Worm (Caenorhabditis elegans) whole organism, L4/young adult: ENCODE data around the gene srj-7.

Source experiments
- W03F9.2 ChIP-seq: fragments of 150-350 bp; optimal IDR thresholded peaks from 2 replicates; lab custom pipeline; 2014; ENCODE audit warnings: missing biosample characterization, missing genetic modification characterization
- dao-5 ChIP-seq: sonication (generic microtip); optimal IDR thresholded peaks from 2 replicates; lab custom pipeline; 2016; ENCODE audit warnings: missing genotype, missing genetic modification characterization, moderate library complexity, missing compliant biosample characterization
- him-1 ChIP-seq: sonication (generic microtip); optimal IDR thresholded peaks from 2 replicates; lab custom pipeline; 2016; ENCODE audit warnings: missing genotype, missing genetic modification reagents, missing genetic modification characterization, missing compliant biosample characterization

The srj-7 gene

DNA sequence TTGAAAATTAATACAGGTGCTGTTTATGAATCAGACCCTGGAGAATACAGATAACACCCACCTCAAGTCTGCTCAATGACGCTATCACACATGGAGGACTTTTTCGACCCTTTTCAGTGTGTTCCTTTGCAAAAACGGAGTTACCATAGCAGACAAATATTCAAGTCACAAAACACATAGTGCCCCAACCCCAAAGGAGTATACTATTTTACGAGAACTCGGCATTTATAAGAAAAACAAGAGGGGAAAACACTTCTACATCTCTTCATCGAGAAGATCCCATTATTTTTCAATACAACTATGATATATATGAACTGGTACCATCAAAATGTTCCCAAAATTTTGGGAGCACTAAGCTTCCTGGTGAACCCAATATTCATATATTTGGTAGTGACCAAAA, at the start of gene srj-7:
Gene srj-7, plus strand, starts transcription at position 301 of the 400 bp plus-strand sequence.
- no peak for TF ChIP-seq W03F9.2 (tag; lab: Kevin White, UChicago)
- TF ChIP-seq dao-5 (tag; lab: Kevin White, UChicago), result no peak
- TF ChIP-seq him-1 (tag; lab: Kevin White, UChicago), result no peak

DNA sequence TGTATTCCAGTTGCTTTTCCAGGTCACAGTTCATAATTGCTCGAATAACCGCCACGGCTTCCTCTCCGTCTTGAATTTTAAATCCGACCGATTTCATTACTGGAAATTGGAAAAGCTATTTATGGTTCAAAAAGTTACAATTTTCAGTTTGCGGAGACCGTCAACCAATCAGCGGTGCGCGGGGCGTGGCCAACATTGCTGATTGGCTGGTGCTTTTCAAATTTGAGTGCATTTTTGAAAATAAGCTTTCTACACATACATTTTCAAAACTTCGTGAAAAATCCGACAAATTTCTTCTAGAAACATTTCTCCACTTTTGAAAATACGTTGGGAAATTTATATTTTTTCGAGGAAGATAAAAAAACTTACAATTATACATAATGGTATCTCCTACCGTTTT, 49.0 kb upstream of the srj-7 start:
- TF ChIP-seq dao-5 (tag; lab: Kevin White, UChicago) (no peak), him-1 (tag; lab: Kevin White, UChicago) (no peak), W03F9.2 (tag; lab: Kevin White, UChicago) (no peak)

DNA sequence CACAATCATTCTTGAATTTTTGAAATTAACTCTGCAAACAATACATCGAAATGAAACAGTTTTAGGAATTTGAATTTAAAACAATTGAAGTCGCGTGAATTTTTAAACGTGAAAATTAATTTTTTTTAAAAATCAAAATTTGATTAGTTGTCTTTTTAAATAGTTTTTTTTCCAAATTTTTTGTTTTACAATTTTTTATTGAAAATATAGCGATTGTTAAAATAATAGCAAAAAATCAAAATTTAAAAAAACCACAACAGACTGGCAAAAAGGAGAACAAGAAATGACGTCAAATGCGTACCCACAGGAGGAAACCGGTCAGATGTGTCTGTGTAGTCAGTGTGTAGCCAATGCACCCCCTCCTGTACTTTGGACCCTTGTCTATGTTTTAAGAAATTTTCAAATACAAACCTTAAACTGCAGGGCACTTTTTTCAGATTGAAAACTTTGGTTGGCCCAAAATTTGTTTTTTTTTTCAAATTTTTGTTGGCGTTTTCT, 47.9 kb upstream of the srj-7 start, which contains the start of the genes Y73C8B.1 and Y73C8B.5:
Gene Y73C8B.1, minus strand, starts transcription at position 51 of the 498 bp plus-strand sequence.
Gene Y73C8B.5, plus strand, starts transcription at position 437 of the 498 bp plus-strand sequence.
- no peak for TF ChIP-seq dao-5 (tag; lab: Kevin White, UChicago)
- no peak for TF ChIP-seq him-1 (tag; lab: Kevin White, UChicago)
- no peak for TF ChIP-seq W03F9.2 (tag; lab: Kevin White, UChicago)

DNA sequence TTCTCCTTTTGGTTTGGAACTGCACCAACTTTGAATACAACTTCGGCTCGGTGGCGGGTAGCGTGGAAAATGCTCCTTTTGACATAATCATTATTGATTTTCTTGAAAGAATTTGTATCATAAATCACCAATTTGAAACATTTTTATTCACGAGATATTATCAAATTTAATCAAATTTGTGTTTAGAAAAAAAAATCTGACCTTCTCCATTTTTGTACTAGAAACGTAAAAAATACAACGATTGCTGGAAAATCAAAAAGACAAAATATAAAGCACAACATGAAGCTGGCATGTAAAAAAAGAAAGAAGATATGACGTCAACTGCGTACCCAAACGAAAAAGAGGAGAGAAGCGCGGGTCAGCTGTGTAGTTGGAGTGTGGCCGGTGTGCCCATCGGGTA, 44.5 kb upstream of the srj-7 start, which contains the start of gene K08D9.4:
Gene K08D9.4, minus strand, starts transcription at position 101 of the 400 bp plus-strand sequence.
- TF ChIP-seq W03F9.2 (tag; lab: Kevin White, UChicago) (no peak), him-1 (tag; lab: Kevin White, UChicago) (no peak), dao-5 (tag; lab: Kevin White, UChicago) (no peak)

DNA sequence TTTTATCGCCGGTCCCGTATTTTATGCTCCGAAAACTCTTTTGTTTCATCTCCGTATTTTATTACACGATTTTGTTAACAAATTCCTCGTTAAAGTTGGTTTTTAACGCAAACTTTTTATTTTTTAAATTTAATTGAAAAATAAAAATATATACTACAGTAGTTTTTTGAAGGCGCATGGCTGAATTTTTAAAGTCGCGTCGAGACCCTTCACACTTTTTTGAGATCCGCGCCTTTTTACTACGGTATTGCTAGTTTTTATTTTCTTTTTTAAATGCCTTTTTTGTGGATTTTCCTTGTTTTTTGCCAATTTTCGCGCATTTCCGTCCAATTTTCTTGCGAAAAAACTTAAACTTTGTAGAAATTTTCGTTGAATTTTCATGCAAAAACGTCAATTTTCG, 40.4 kb upstream of the srj-7 start:
- TF ChIP-seq W03F9.2 (tag; lab: Kevin White, UChicago) (no peak), dao-5 (tag; lab: Kevin White, UChicago) (no peak), him-1 (tag; lab: Kevin White, UChicago) (no peak)

DNA sequence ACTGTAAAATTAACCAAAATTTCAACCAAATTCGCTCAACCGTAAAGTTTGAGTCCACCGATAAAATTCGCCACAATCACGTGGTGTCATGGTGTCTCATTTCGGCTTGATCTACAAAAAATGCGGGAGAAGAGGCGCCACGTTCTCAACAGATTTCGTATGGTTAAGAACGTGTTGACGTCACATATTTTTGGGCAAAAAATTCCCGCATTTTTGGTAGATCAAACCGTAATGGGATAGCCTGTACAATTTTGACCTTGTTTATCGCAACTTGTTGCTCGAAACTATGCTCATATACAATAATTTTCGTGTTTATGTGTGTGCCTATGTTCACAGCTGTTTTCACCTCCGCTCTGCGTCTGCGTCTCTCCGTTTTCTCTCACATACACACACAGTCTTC, 35.9 kb upstream of the srj-7 start:
- TF ChIP-seq dao-5 (tag; lab: Kevin White, UChicago) (no peak), W03F9.2 (tag; lab: Kevin White, UChicago) (no peak), him-1 (tag; lab: Kevin White, UChicago) (no peak)

DNA sequence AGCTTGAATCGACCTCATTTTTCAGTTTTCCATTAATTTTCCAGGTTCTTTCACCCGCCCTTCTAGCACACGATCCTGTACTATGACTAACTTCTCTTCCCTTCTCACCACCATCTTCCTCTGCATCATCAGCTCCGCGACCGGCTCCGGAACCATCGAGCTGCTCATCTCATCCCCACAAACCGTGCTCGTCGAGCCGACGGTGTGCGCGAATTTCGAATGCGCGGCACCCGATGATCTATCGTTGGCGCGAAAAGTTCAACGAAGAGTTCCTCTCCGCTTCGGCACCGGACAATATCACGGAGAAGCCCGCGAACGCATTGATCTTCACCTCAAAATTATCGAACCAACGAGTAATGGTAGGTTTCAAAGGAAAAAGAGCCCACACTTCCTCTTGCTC, 34.7 kb upstream of the srj-7 start, which contains the start of gene apx-1:
Gene apx-1, plus strand, starts transcription at position 50 of the 400 bp plus-strand sequence.
- TF ChIP-seq him-1 (tag; lab: Kevin White, UChicago) (no peak), W03F9.2 (tag; lab: Kevin White, UChicago) (no peak), dao-5 (tag; lab: Kevin White, UChicago) (no peak)

DNA sequence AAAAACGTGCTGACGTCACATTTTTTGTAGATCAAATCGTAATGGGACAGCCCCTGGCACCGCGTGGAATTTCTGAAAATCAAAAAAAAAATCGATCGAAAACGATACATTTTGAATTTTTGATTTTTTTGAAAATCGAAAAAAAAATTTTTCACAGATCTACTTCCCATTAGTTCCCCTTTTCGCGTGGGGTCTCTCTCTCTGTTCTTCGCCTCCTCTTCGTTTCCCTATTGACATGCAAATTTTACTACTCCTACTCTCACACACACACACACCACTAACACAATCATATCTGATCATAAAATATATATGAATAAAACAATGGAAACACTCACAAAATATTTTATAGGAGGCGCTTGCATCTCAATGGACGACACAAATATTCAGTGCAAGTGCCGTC, 26.2 kb upstream of the srj-7 start:
- no peak for TF ChIP-seq him-1 (tag; lab: Kevin White, UChicago)
- no peak for TF ChIP-seq W03F9.2 (tag; lab: Kevin White, UChicago)
- TF ChIP-seq dao-5 (tag; lab: Kevin White, UChicago), result no peak

DNA sequence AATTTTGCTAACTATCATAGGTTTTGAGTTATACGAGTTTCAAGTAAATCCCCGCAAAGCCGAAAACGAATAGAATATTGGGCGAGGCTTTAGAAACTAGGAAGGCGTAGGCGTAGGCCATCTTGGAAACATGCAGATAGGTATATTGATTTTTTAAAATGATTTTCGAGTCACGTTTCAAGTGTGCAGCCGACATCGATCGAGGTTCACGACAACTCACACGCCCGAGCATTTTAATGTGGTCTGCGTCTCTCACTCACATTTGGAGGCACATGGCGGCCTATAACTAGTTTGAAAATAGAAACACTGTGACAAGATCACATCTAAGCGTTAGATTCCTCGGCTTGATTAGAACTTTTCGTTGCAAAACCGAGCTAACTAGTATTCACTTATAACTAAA, 17.4 kb upstream of the srj-7 start, which contains the start of gene K08D9.2:
Gene K08D9.2, plus strand, starts transcription at position 301 of the 400 bp plus-strand sequence.
- TF ChIP-seq W03F9.2 (tag; lab: Kevin White, UChicago), result no peak
- no peak for TF ChIP-seq him-1 (tag; lab: Kevin White, UChicago)
- no peak for TF ChIP-seq dao-5 (tag; lab: Kevin White, UChicago)

DNA sequence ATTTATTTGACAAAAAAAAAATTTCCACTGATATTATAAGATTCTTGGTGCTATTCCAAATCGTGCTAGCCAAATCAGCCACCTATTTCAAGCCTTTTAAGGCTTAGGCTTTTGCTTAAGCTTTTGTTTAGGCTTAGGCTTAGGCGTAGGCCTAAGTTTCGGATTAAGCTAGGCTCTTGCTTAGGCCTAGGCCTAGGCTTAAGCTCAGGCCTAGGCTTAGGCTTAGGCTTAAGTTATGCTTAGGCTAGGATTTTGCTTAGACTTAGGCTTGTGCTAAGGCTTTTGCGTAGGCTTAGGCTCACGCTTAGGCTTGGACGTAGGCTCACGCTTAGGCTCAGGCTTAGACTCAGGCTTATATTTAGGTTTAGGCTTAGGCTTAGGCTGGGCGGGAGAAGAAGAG, 14.7 kb upstream of the srj-7 start:
- TF ChIP-seq dao-5 (tag; lab: Kevin White, UChicago) (no peak), W03F9.2 (tag; lab: Kevin White, UChicago) (no peak), him-1 (tag; lab: Kevin White, UChicago) (no peak)

DNA sequence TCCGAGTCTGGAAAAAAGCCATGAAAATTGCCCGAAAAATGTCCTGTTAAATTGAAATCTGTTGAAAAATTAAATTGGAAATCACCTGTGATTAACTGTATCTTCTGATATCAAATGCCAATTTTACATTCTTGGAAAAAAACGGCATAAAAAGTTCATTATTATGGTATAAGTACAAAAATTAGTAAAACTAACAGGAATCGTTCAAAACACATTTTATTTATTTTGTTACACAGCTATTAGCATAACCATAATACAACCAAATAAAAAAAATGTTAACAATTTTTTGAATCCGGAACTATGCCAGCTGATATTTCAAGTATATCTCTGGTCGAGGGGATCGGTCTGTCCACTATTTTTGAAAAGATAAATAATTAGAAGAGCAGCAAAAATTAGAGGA, 14.2 kb upstream of the srj-7 start, which contains the start of gene K08D9.10:
Gene K08D9.10, plus strand, starts transcription at position 301 of the 400 bp plus-strand sequence.
- TF ChIP-seq him-1 (tag; lab: Kevin White, UChicago), result no peak
- TF ChIP-seq W03F9.2 (tag; lab: Kevin White, UChicago), result no peak
- TF ChIP-seq dao-5 (tag; lab: Kevin White, UChicago), result no peak

DNA sequence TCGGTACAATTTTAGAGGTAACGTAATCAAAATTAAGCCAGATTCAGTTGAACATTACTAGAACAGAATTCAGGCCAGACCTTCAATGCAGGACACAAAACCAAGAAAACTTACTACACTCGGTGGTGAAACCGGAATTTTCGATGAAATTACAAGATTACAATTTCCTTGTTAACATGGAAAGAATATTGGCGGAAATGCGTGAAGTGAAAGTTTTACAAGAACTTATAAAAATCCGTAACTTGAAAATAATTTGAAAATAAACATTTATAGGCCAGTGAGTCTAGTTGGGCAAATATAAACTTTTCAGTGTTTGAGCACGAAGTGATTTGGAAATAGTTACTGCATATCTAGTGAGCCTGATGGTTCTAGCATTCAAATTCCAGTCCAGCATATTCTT, 9.9 kb upstream of the srj-7 start, which contains the start of gene K08D9.6:
Gene K08D9.6, minus strand, starts transcription at position 101 of the 400 bp plus-strand sequence.
- TF ChIP-seq dao-5 (tag; lab: Kevin White, UChicago), result no peak

DNA sequence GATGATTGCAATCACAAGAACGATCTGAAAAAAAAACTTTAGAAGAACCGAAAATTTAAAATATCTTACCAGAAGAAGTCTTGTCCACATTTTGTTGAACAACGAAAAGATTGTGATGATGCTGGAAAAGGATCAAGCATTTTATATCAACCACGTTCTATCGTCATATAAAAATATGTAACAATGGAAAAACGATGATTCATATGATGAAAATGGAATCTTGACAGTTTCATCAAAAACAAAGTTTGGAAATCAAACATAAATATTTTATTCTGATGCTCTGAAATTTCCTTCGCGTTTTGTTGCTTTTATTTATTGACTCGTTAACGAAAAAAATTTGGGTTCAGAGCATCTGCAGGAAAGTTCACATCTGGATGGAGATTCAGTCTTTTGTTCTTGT, 8.2 kb upstream of the srj-7 start, which contains the start of the genes K08D9.9 and str-16:
Gene K08D9.9, minus strand, starts transcription at position 101 of the 400 bp plus-strand sequence.
Gene str-16, plus strand, starts transcription at position 266 of the 400 bp plus-strand sequence.
- TF ChIP-seq him-1 (tag; lab: Kevin White, UChicago) (no peak), W03F9.2 (tag; lab: Kevin White, UChicago) (no peak), dao-5 (tag; lab: Kevin White, UChicago) (no peak)

DNA sequence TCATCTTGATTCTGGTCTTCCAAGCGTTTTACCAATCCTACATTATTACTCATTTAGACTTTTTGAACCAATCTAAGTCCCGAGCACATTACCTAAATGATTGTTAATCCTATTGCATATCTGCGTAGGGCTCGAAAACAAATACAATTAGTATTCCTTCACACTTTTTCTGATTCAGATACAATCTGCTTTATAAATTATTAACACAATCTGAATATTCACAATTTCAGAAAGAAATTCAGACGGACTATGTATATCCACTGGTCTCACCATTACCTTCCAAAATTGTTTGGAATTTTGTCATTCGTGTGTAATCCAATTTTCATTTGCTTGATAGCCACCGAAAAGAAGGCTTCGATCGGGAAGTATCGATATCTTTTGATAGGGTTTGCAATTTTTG, 3.6 kb upstream of the srj-7 start, which contains the start of gene srj-11:
Gene srj-11, plus strand, starts transcription at position 250 of the 400 bp plus-strand sequence.
- TF ChIP-seq him-1 (tag; lab: Kevin White, UChicago), result no peak
- no peak for TF ChIP-seq dao-5 (tag; lab: Kevin White, UChicago)
- no peak for TF ChIP-seq W03F9.2 (tag; lab: Kevin White, UChicago)
